Worm (Caenorhabditis elegans) whole organism, early embryonic: Measurements from ENCODE around the gene F21E9.2.

Experiments
- F13C5.2 ChIP-seq: sonication (generic microtip); optimal IDR thresholded peaks from 2 replicates; lab custom pipeline; 2017; ENCODE audit warnings: mild to moderate bottlenecking, missing genetic modification characterization, inconsistent platforms, missing compliant biosample characterization
- ama-1 ChIP-seq: fragments of 150-350 bp; optimal IDR thresholded peaks from 2 replicates; lab custom pipeline; 2014
- ceh-13 ChIP-seq: fragments of 200-800 bp; sonication (Bioruptor generic); optimal IDR thresholded peaks from 2 replicates; lab custom pipeline; 2018; ENCODE audit warnings: mild to moderate bottlenecking, missing genetic modification characterization, missing compliant biosample characterization
- flt-1 ChIP-seq: fragments of 200-800 bp; sonication (Bioruptor generic); IDR thresholded peaks from 2 replicates; pipeline ENCODE4 v1.3.6; 2022; ENCODE audit warnings: missing genetic modification characterization, missing compliant biosample characterization
- pes-1 ChIP-seq: fragments of 200-800 bp; sonication (Bioruptor generic); IDR thresholded peaks from 2 replicates; pipeline ENCODE4 v1.3.6; 2022; ENCODE audit warnings: missing genetic modification reagents, missing genetic modification characterization, missing compliant biosample characterization

DNA sequence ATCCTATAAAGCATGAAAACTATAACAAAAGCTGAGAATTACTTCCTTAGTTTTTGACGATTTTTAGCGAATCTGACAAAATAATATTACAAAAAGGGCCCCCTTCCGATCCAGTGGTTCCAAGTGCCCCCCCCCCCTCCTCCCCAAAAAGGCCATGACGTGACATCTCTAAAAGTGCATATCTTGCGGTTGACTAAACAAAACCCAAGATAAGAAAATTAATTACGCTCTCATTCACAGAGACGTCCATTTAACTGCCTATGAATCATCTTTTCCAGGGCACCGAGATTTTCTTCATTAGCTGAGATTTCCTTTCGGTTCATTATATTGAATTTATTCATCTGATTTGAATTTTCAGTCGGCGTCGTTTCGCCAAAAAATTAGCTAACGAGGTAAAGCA is 29.9 kb downstream of the F21E9.2 start, which contains the start of gene inso-1:
- TF ChIP-seq pes-1 (GFP tag; lab: Robert Waterston, UW) (no peak), flt-1 (no peak), F13C5.2 (tag; lab: Kevin White, UChicago) (no peak), ceh-13 (GFP tag; lab: Kevin White, UChicago) (no peak), ama-1 (lab: Kevin White, UChicago) (no peak)
